Fruit fly (Drosophila melanogaster) whole organism, adult: Measurements from ENCODE around the gene CG5968.

Experiments
- CG11617 ChIP-seq: fragments of 200-800 bp; sonication (Bioruptor generic); optimal IDR thresholded peaks from 2 replicates; lab custom pipeline; 2017; ENCODE audit warnings: mild to moderate bottlenecking, missing biosample characterization, missing genetic modification reagents, missing genetic modification characterization
- CG12768 ChIP-seq: fragments of 200-800 bp; sonication (Bioruptor generic); optimal IDR thresholded peaks from 2 replicates; lab custom pipeline; 2017; ENCODE audit warnings: missing biosample characterization, missing genetic modification characterization, mild to moderate bottlenecking, moderate library complexity, missing genetic modification reagents
- CG14711 ChIP-seq: fragments of 200-800 bp; sonication (Bioruptor generic); optimal IDR thresholded peaks from 2 replicates; lab custom pipeline; 2018; ENCODE audit warnings: missing biosample characterization, mild to moderate bottlenecking, missing genetic modification characterization, moderate library complexity
- CG1620 ChIP-seq: fragments of 200-800 bp; sonication (Bioruptor generic); optimal IDR thresholded peaks from 2 replicates; lab custom pipeline; 2016; ENCODE audit warnings: missing biosample characterization, missing genetic modification characterization
- CG33017 ChIP-seq: fragments of 200-800 bp; sonication (Bioruptor generic); optimal IDR thresholded peaks from 2 replicates; lab custom pipeline; 2018; ENCODE audit warnings: missing biosample characterization, mild to moderate bottlenecking, missing genetic modification characterization, moderate library complexity
- CG5204 ChIP-seq: fragments of 200-800 bp; sonication (Bioruptor generic); optimal IDR thresholded peaks from 2 replicates; lab custom pipeline; 2016; ENCODE audit warnings: missing biosample characterization, missing genetic modification characterization
- CG7045 ChIP-seq: fragments of 200-800 bp; sonication (Bioruptor generic); optimal IDR thresholded peaks from 2 replicates; lab custom pipeline; 2017; ENCODE audit warnings: missing biosample characterization, mild to moderate bottlenecking, missing genetic modification characterization
- CG7101 ChIP-seq: fragments of 200-800 bp; sonication (Bioruptor generic); optimal IDR thresholded peaks from 2 replicates; lab custom pipeline; 2018; ENCODE audit warnings: missing biosample characterization, mild to moderate bottlenecking, missing genetic modification characterization, moderate library complexity
- Clk ChIP-seq: fragments of 200-800 bp; sonication (Bioruptor generic); optimal IDR thresholded peaks from 2 replicates; lab custom pipeline; 2017; ENCODE audit warnings: missing biosample characterization, missing genetic modification characterization
- Crg-1 ChIP-seq: fragments of 200-800 bp; sonication (Bioruptor generic); optimal IDR thresholded peaks from 2 replicates; lab custom pipeline; 2016; ENCODE audit warnings: missing biosample characterization, missing genetic modification characterization
- Hr96 ChIP-seq: fragments of 200-800 bp; sonication (Bioruptor generic); optimal IDR thresholded peaks from 2 replicates; lab custom pipeline; 2016; ENCODE audit warnings: missing biosample characterization, missing genetic modification characterization
- Mnt ChIP-seq: fragments of 200-800 bp; sonication (Bioruptor generic); optimal IDR thresholded peaks from 2 replicates; lab custom pipeline; 2016; ENCODE audit warnings: missing biosample characterization, mild to moderate bottlenecking, missing genetic modification characterization
- bab1 ChIP-seq: fragments of 200-800 bp; sonication (Bioruptor generic); optimal IDR thresholded peaks from 3 replicates; lab custom pipeline; 2019; ENCODE audit warnings: missing biosample characterization, mild to moderate bottlenecking, missing genetic modification characterization, moderate library complexity
- cic ChIP-seq: fragments of 200-800 bp; sonication (Bioruptor generic); optimal IDR thresholded peaks from 2 replicates; lab custom pipeline; 2017; ENCODE audit warnings: missing biosample characterization, mild to moderate bottlenecking, missing genetic modification characterization, moderate library complexity
- cnc ChIP-seq, 2 experiments: fragments of >200 bp; optimal IDR thresholded peaks; 2 replicates each; lab custom pipeline; 2017
- kay ChIP-seq: fragments of 200-800 bp; sonication (Bioruptor generic); peaks from one replicate; lab custom pipeline; 2016; ENCODE audit warnings: missing biosample characterization, missing genetic modification characterization, borderline replicate concordance
- pad ChIP-seq: fragments of 200-800 bp; sonication (Bioruptor generic); optimal IDR thresholded peaks from 3 replicates; lab custom pipeline; 2017; ENCODE audit warnings: missing biosample characterization, missing genetic modification characterization, mild to moderate bottlenecking, moderate library complexity, missing genetic modification reagents
- tj ChIP-seq: fragments of 200-800 bp; sonication (Bioruptor generic); optimal IDR thresholded peaks from 3 replicates; lab custom pipeline; 2017; ENCODE audit warnings: missing biosample characterization, mild to moderate bottlenecking, missing genetic modification characterization, moderate library complexity
- toe ChIP-seq: fragments of 200-800 bp; sonication (Bioruptor generic); optimal IDR thresholded peaks from 2 replicates; lab custom pipeline; 2016; ENCODE audit warnings: missing biosample characterization, missing genetic modification characterization

The CG5968 gene

dm6 chr2L:16591934-16592333 is 42.2 kb upstream of the CG5968 start:
- TF ChIP-seq CG14711 (tag; lab: Kevin White, UChicago) (no peak), tj (GFP tag; lab: Kevin White, UChicago) (peak; percentile 27)

dm6 chr2L:16591480-16591879 is 41.7 kb upstream of the CG5968 start:
- TF ChIP-seq CG14711 (tag; lab: Kevin White, UChicago) (no peak), cnc (optimal IDR thresholded peaks at IDR 0.05; lab: Kevin White, UChicago) (no peak), pad (no peak), Clk (no peak), CG11617 (no peak), Crg-1 (GFP tag; lab: Kevin White, UChicago) (no peak), kay (GFP tag; lab: Kevin White, UChicago) (no peak), CG1620 (no peak), Mnt (GFP tag; lab: Kevin White, UChicago) (no peak), CG33017 (no peak), CG12768 (GFP tag; lab: Kevin White, UChicago) (no peak)

- TF ChIP-seq Mnt (GFP tag; lab: Kevin White, UChicago) (no peak), toe (GFP tag; lab: Kevin White, UChicago) (no peak)
These were observed 40.8 kb upstream of the CG5968 start for dm6 chr2L:16590345-16591107.

- TF ChIP-seq CG7101 (tag; lab: Kevin White, UChicago) (no peak), CG33017 (no peak), Mnt (GFP tag; lab: Kevin White, UChicago) (no peak), Hr96 (GFP tag; lab: Kevin White, UChicago) (no peak), CG12768 (GFP tag; lab: Kevin White, UChicago) (no peak), Crg-1 (GFP tag; lab: Kevin White, UChicago) (no peak), CG7045 (no peak), CG5204 (GFP tag; lab: Kevin White, UChicago) (no peak)
These were observed 38.9 kb upstream of the CG5968 start for dm6 chr2L:16588691-16589102.

dm6 chr2L:16587654-16588348 is 38.0 kb upstream of the CG5968 start:
- TF ChIP-seq tj (GFP tag; lab: Kevin White, UChicago) (peak; percentile 38), CG14711 (tag; lab: Kevin White, UChicago) (no peak)

- no peak for TF ChIP-seq CG11617
- TF ChIP-seq pad: no peak
These were observed 33.0 kb upstream of the CG5968 start for dm6 chr2L:16582732-16583131.

dm6 chr2L:16562379-16562778 is 12.6 kb upstream of the CG5968 start:
- TF ChIP-seq CG7045: no peak
- no peak for TF ChIP-seq CG5204 (GFP tag; lab: Kevin White, UChicago)
- no peak for TF ChIP-seq bab1

dm6 chr2L:16559919-16560318 is 10.2 kb upstream of the CG5968 start:
- TF ChIP-seq bab1 (no peak), CG11617 (no peak), tj (GFP tag; lab: Kevin White, UChicago) (no peak), Crg-1 (GFP tag; lab: Kevin White, UChicago) (no peak), CG14711 (tag; lab: Kevin White, UChicago) (no peak), cnc (optimal IDR thresholded peaks at IDR 0.05; lab: Kevin White, UChicago) (no peak), toe (GFP tag; lab: Kevin White, UChicago) (no peak), Hr96 (GFP tag; lab: Kevin White, UChicago) (no peak), Clk (no peak), CG12768 (GFP tag; lab: Kevin White, UChicago) (no peak), CG1620 (no peak), pad (no peak), Mnt (GFP tag; lab: Kevin White, UChicago) (no peak), cic (GFP tag; lab: Kevin White, UChicago) (no peak), CG7045 (no peak), CG33017 (no peak)
